Worm (Caenorhabditis elegans): ENCODE data around the gene ZK856.11.

ZK856.11 gene

ce11 chrV:10178166-10178565 is 26.6 kb downstream of the ZK856.11 start (continued):
- TF ChIP-seq ZK337.2 (GFP tag; IDR thresholded peaks at IDR 0.05) (no peak), egl-43 (GFP tag; IDR thresholded peaks at IDR 0.05) (0 out of 2 replicates have a peak, but pooled peaks have one; percentile 25), daf-19 (GFP tag; conservative IDR thresholded peaks at IDR 0.05) (no peak), lir-3 (tag; optimal IDR thresholded peaks at IDR 0.05) (no peak), spr-3 (GFP tag; optimal IDR thresholded peaks at IDR 0.05) (no peak), sdz-12 (GFP tag; optimal IDR thresholded peaks at IDR 0.05) (no peak), lin-15B (tag; optimal IDR thresholded peaks at IDR 0.05) (no peak), hlh-11 (tag; optimal IDR thresholded peaks at IDR 0.05) (peak; percentile 59), php-3 (GFP tag; IDR thresholded peaks at IDR 0.05) (no peak), ZK546.5 (tag; optimal IDR thresholded peaks at IDR 0.05) (no peak), lin-1 (GFP tag; IDR thresholded peaks at IDR 0.05) (no peak), lin-29 (GFP tag; IDR thresholded peaks at IDR 0.05) (no peak), nhr-41 (GFP tag; IDR thresholded peaks at IDR 0.05) (no peak), zip-2 (tag; optimal IDR thresholded peaks at IDR 0.05) (no peak), ceh-62 (tag; optimal IDR thresholded peaks at IDR 0.05) (no peak), ctbp-1 (GFP tag; IDR thresholded peaks at IDR 0.05) (0 out of 2 replicates have a peak, but pooled peaks have one; percentile 22), ztf-7 (tag; optimal IDR thresholded peaks at IDR 0.05) (no peak), aha-1 (tag) (no peak), mxl-3 (GFP tag; optimal IDR thresholded peaks at IDR 0.05) (peak; percentile 24), arid-1 (GFP tag; conservative IDR thresholded peaks at IDR 0.05) (no peak), F37D6.2 (tag; optimal IDR thresholded peaks at IDR 0.05) (no peak), saeg-2 (GFP tag; IDR thresholded peaks at IDR 0.05) (no peak), nhr-25 (tag; optimal IDR thresholded peaks at IDR 0.05; ENCODE audit: borderline replicate concordance, insufficient read depth) (no peak), mep-1 (tag; optimal IDR thresholded peaks at IDR 0.05) (peak; percentile 63), unc-130 (GFP tag; optimal IDR thresholded peaks at IDR 0.05) (peak; percentile 17), zip-11 (GFP tag; IDR thresholded peaks at IDR 0.05) (no peak), ztf-11 (tag; optimal IDR thresholded peaks at IDR 0.05) (no peak), madf-5 (GFP tag; IDR thresholded peaks at IDR 0.05) (no peak), nhr-76 (tag; optimal IDR thresholded peaks at IDR 0.05) (no peak), ceh-82 (tag; optimal IDR thresholded peaks at IDR 0.05) (no peak), pha-4 (GFP tag; IDR thresholded peaks at IDR 0.05) (no peak), pha-4 (tag; optimal IDR thresholded peaks at IDR 0.05) (no peak), F10B5.3 (tag; optimal IDR thresholded peaks at IDR 0.05) (no peak), tag-97 (GFP tag; IDR thresholded peaks at IDR 0.05) (no peak), egl-27 (tag; optimal IDR thresholded peaks at IDR 0.05) (no peak), ces-1 (GFP tag; optimal IDR thresholded peaks at IDR 0.05) (no peak), mdt-29 (GFP tag; IDR thresholded peaks at IDR 0.05) (no peak), mes-2 (tag; optimal IDR thresholded peaks at IDR 0.05; ENCODE audit: poor library complexity, severe bottlenecking) (peak; percentile 38), nhr-102 (tag; optimal IDR thresholded peaks at IDR 0.05) (no peak), Y105C5A.15 (GFP tag; IDR thresholded peaks at IDR 0.05) (no peak), Y75B8A.6 (GFP tag; IDR thresholded peaks at IDR 0.05) (no peak), ceh-32 (tag; optimal IDR thresholded peaks at IDR 0.05; ENCODE audit: poor library complexity) (no peak), T26A8.4 (GFP tag; IDR thresholded peaks at IDR 0.05) (no peak), snpc-1.2 (GFP tag; IDR thresholded peaks at IDR 0.05) (no peak), R02D3.7 (tag; optimal IDR thresholded peaks at IDR 0.05) (no peak), D1046.2 (GFP tag; IDR thresholded peaks at IDR 0.05) (no peak), nhr-11 (tag; optimal IDR thresholded peaks at IDR 0.05) (peak; percentile 33), nhr-237 (tag; optimal IDR thresholded peaks at IDR 0.05) (no peak), fos-1 (tag; optimal IDR thresholded peaks at IDR 0.05) (no peak), mdl-1 (tag; optimal IDR thresholded peaks at IDR 0.05) (peak in 1 of 2 experiments; percentile 17), tra-1 (GFP tag; IDR thresholded peaks at IDR 0.05) (no peak), nhr-42 (GFP tag; IDR thresholded peaks at IDR 0.05) (no peak), nhr-28 (tag; optimal IDR thresholded peaks at IDR 0.05) (peak; percentile 40)

Measured in whole organism, L4 larva.